Fruit fly (Drosophila melanogaster) whole organism, prepupa: ENCODE data around the gene CG13607.
A peak's percentile ranks its signal among the peaks of the same experiment; 100 is the strongest.

Experiments
- Blimp-1 ChIP-seq: fragments of 200-800 bp; sonication (Bioruptor generic); optimal IDR thresholded peaks from 3 replicates; lab custom pipeline; 2017; ENCODE audit warnings: missing biosample characterization, missing genetic modification characterization, mild to moderate bottlenecking, moderate library complexity, missing genetic modification reagents
- CG10631 ChIP-seq: fragments of 200-800 bp; sonication (Bioruptor generic); optimal IDR thresholded peaks from 2 replicates; lab custom pipeline; 2016; ENCODE audit warnings: missing biosample characterization, missing genetic modification characterization
- CG10669 ChIP-seq: fragments of 200-800 bp; sonication (Bioruptor generic); optimal IDR thresholded peaks from 3 replicates; lab custom pipeline; 2018; ENCODE audit warnings: missing biosample characterization, mild to moderate bottlenecking, missing genetic modification characterization, moderate library complexity
- CG11762 ChIP-seq: fragments of 200-800 bp; sonication (Bioruptor generic); optimal IDR thresholded peaks from 3 replicates; lab custom pipeline; 2016; ENCODE audit warnings: missing biosample characterization, missing genetic modification characterization; ENCODE audit not compliant: insufficient read depth
- CG11902 ChIP-seq: fragments of 200-800 bp; sonication (Bioruptor generic); optimal IDR thresholded peaks from 3 replicates; lab custom pipeline; 2016; ENCODE audit warnings: missing biosample characterization, missing genetic modification characterization
- CG15336 ChIP-seq: fragments of 200-800 bp; sonication (Bioruptor generic); IDR thresholded peaks from 2 replicates; pipeline ENCODE4 v1.3.6; 2022; ENCODE audit warnings: missing biosample characterization, missing genetic modification characterization
- CG1621 ChIP-seq: fragments of 200-800 bp; sonication (Bioruptor generic); optimal IDR thresholded peaks from 3 replicates; lab custom pipeline; 2018; ENCODE audit warnings: missing biosample characterization, mild to moderate bottlenecking, missing genetic modification characterization
- CG16779 ChIP-seq: fragments of 200-800 bp; sonication (Bioruptor generic); optimal IDR thresholded peaks from 3 replicates; lab custom pipeline; 2017; ENCODE audit warnings: missing biosample characterization, mild to moderate bottlenecking, missing genetic modification characterization
- CG3032 ChIP-seq: fragments of 200-800 bp; optimal IDR thresholded peaks from 2 replicates; lab custom pipeline; 2019; ENCODE audit warnings: missing biosample characterization, mild to moderate bottlenecking, missing genetic modification characterization, moderate library complexity
- CG32006 ChIP-seq: fragments of 200-800 bp; sonication (Bioruptor generic); optimal IDR thresholded peaks from 3 replicates; lab custom pipeline; 2017; ENCODE audit warnings: missing biosample characterization, mild to moderate bottlenecking, missing genetic modification characterization
- CG34406 ChIP-seq: fragments of 200-800 bp; sonication (Bioruptor generic); optimal IDR thresholded peaks from 3 replicates; lab custom pipeline; 2016; ENCODE audit warnings: missing biosample characterization, missing genetic modification characterization
- CG3919 ChIP-seq: fragments of 200-800 bp; sonication (Bioruptor generic); optimal IDR thresholded peaks from 3 replicates; lab custom pipeline; 2016; ENCODE audit warnings: missing biosample characterization, missing genetic modification characterization
- CG6163 ChIP-seq: fragments of 200-800 bp; sonication (Bioruptor generic); IDR thresholded peaks from 3 replicates; pipeline ENCODE4 v1.3.6; 2022; ENCODE audit warnings: missing biosample characterization, missing genetic modification characterization
- CG6792 ChIP-seq: fragments of 200-800 bp; sonication (Bioruptor generic); optimal IDR thresholded peaks from 3 replicates; lab custom pipeline; 2016; ENCODE audit warnings: missing biosample characterization, missing genetic modification characterization
- CG6808 ChIP-seq: fragments of 200-800 bp; sonication (Bioruptor generic); optimal IDR thresholded peaks from 3 replicates; lab custom pipeline; 2017; ENCODE audit warnings: missing biosample characterization, missing genetic modification characterization, mild to moderate bottlenecking, moderate library complexity, missing genetic modification reagents
- CG6854 ChIP-seq: fragments of 200-800 bp; sonication (Bioruptor generic); optimal IDR thresholded peaks from 2 replicates; lab custom pipeline; 2017; ENCODE audit warnings: missing biosample characterization, mild to moderate bottlenecking, missing genetic modification characterization
- CG8119 ChIP-seq: fragments of 200-800 bp; sonication (Bioruptor generic); IDR thresholded peaks from 3 replicates; pipeline ENCODE4 v1.3.6; 2022; ENCODE audit warnings: missing biosample characterization, missing genetic modification characterization
- CG8319 ChIP-seq: fragments of 200-800 bp; sonication (Bioruptor generic); optimal IDR thresholded peaks from 3 replicates; lab custom pipeline; 2016; ENCODE audit warnings: missing biosample characterization, missing genetic modification characterization
- CG8632 ChIP-seq: fragments of 200-800 bp; sonication (Bioruptor generic); optimal IDR thresholded peaks from 3 replicates; lab custom pipeline; 2016; ENCODE audit warnings: missing biosample characterization, missing genetic modification characterization
- CG9139 ChIP-seq: fragments of 200-800 bp; sonication (Bioruptor generic); optimal IDR thresholded peaks from 3 replicates; lab custom pipeline; 2017; ENCODE audit warnings: missing biosample characterization, mild to moderate bottlenecking, missing genetic modification characterization
- Eip75B ChIP-seq: fragments of 200-800 bp; sonication (Bioruptor generic); optimal IDR thresholded peaks from 3 replicates; lab custom pipeline; 2016; ENCODE audit warnings: missing biosample characterization, missing genetic modification characterization
- Eip78C ChIP-seq: fragments of 200-800 bp; sonication (Bioruptor generic); peaks from one replicate; lab custom pipeline; 2016; ENCODE audit warnings: missing biosample characterization, missing genetic modification characterization
- Eip93F ChIP-seq: fragments of 200-800 bp; sonication (Bioruptor generic); optimal IDR thresholded peaks from 2 replicates; lab custom pipeline; 2016; ENCODE audit warnings: missing biosample characterization, mild to moderate bottlenecking, missing genetic modification characterization
- Ets21C ChIP-seq: fragments of 200-800 bp; sonication (Bioruptor generic); optimal IDR thresholded peaks from 3 replicates; lab custom pipeline; 2016; ENCODE audit warnings: missing biosample characterization, missing genetic modification characterization
- Ets96B ChIP-seq: fragments of 200-800 bp; optimal IDR thresholded peaks from 2 replicates; lab custom pipeline; 2019; ENCODE audit warnings: missing biosample characterization, mild to moderate bottlenecking, missing genetic modification characterization, moderate library complexity
- Gug ChIP-seq: fragments of 200-800 bp; sonication (Bioruptor generic); IDR thresholded peaks from 2 replicates; pipeline ENCODE4 v1.3.6; 2022; ENCODE audit warnings: missing biosample characterization, missing genetic modification characterization
- Hr39 ChIP-seq: fragments of 200-800 bp; sonication (Bioruptor generic); optimal IDR thresholded peaks from 2 replicates; lab custom pipeline; 2016; ENCODE audit warnings: missing biosample characterization, missing genetic modification characterization
- Hr4 ChIP-seq: fragments of 200-800 bp; sonication (Bioruptor generic); optimal IDR thresholded peaks from 3 replicates; lab custom pipeline; 2016; ENCODE audit warnings: missing biosample characterization, missing genetic modification characterization
- Lpt ChIP-seq: fragments of 200-800 bp; sonication (Bioruptor generic); optimal IDR thresholded peaks from 3 replicates; lab custom pipeline; 2016; ENCODE audit warnings: missing biosample characterization, missing genetic modification characterization
- Met ChIP-seq: fragments of 200-800 bp; sonication (Bioruptor generic); optimal IDR thresholded peaks from 3 replicates; lab custom pipeline; 2016; ENCODE audit warnings: missing biosample characterization, missing genetic modification characterization
- Smox ChIP-seq: fragments of 200-800 bp; sonication (Bioruptor generic); optimal IDR thresholded peaks from 3 replicates; lab custom pipeline; 2016; ENCODE audit warnings: missing biosample characterization, missing genetic modification characterization
- Sox14 ChIP-seq: fragments of 200-800 bp; sonication (Bioruptor generic); optimal IDR thresholded peaks from 3 replicates; lab custom pipeline; 2016; ENCODE audit warnings: missing biosample characterization, missing genetic modification characterization
- Sox15 ChIP-seq: fragments of 200-800 bp; sonication (Bioruptor generic); optimal IDR thresholded peaks from 3 replicates; lab custom pipeline; 2016; ENCODE audit warnings: missing biosample characterization, missing genetic modification characterization
- achi ChIP-seq: fragments of 200-800 bp; sonication (Bioruptor generic); optimal IDR thresholded peaks from 3 replicates; lab custom pipeline; 2016; ENCODE audit warnings: missing biosample characterization, missing genetic modification characterization
- acj6 ChIP-seq: fragments of 200-800 bp; sonication (Bioruptor generic); optimal IDR thresholded peaks from 3 replicates; lab custom pipeline; 2016; ENCODE audit warnings: missing biosample characterization, missing genetic modification characterization
- cyc ChIP-seq: fragments of 200-800 bp; sonication (Bioruptor generic); optimal IDR thresholded peaks from 3 replicates; lab custom pipeline; 2016; ENCODE audit warnings: missing biosample characterization, missing genetic modification characterization
- dac ChIP-seq: fragments of 200-800 bp; sonication (Bioruptor generic); optimal IDR thresholded peaks from 2 replicates; lab custom pipeline; 2017; ENCODE audit warnings: missing biosample characterization, mild to moderate bottlenecking, missing genetic modification characterization
- dsx ChIP-seq: fragments of 200-800 bp; optimal IDR thresholded peaks from 3 replicates; lab custom pipeline; 2019; ENCODE audit warnings: missing biosample characterization, mild to moderate bottlenecking, missing genetic modification characterization, moderate library complexity; ENCODE audit not compliant: poor library complexity, severe bottlenecking
- eg ChIP-seq: fragments of 200-800 bp; sonication (Bioruptor generic); IDR thresholded peaks from 3 replicates; pipeline ENCODE4 v1.3.6; 2022; ENCODE audit warnings: missing biosample characterization, missing genetic modification characterization
- esn ChIP-seq: fragments of 200-800 bp; sonication (Bioruptor generic); optimal IDR thresholded peaks from 2 replicates; lab custom pipeline; 2016; ENCODE audit warnings: missing biosample characterization, mild to moderate bottlenecking, missing genetic modification characterization, moderate library complexity
- fd59A ChIP-seq: fragments of 200-800 bp; sonication (Bioruptor generic); optimal IDR thresholded peaks from 2 replicates; lab custom pipeline; 2017; ENCODE audit warnings: missing biosample characterization, mild to moderate bottlenecking, missing genetic modification characterization, missing genetic modification reagents
- fd85E ChIP-seq: fragments of 200-800 bp; sonication (Bioruptor generic); optimal IDR thresholded peaks from 3 replicates; lab custom pipeline; 2016; ENCODE audit warnings: missing biosample characterization, missing genetic modification characterization
- lz ChIP-seq: fragments of 200-800 bp; sonication (Bioruptor generic); optimal IDR thresholded peaks from 3 replicates; lab custom pipeline; 2016; ENCODE audit warnings: missing biosample characterization, missing genetic modification characterization
- net ChIP-seq: fragments of 200-800 bp; sonication (Bioruptor generic); optimal IDR thresholded peaks from 3 replicates; lab custom pipeline; 2016; ENCODE audit warnings: missing biosample characterization, missing genetic modification characterization
- salr ChIP-seq, 2 experiments: fragments of 200-800 bp; sonication (Bioruptor generic); optimal IDR thresholded peaks; 3 replicates each; lab custom pipeline; 2016 to 2018; ENCODE audit warnings: missing biosample characterization in 2 of 2, missing genetic modification characterization in 2 of 2, mild to moderate bottlenecking in 1 of 2
- spab ChIP-seq: fragments of 200-800 bp; sonication (Bioruptor generic); optimal IDR thresholded peaks from 2 replicates; lab custom pipeline; 2017; ENCODE audit warnings: missing biosample characterization, mild to moderate bottlenecking, missing genetic modification characterization, missing genetic modification reagents
- ss ChIP-seq, 2 experiments: fragments of 200-800 bp; sonication (Bioruptor generic); optimal IDR thresholded peaks; 2 replicates in 1 of 2; 3 replicates in 1 of 2; lab custom pipeline; 2017 to 2018; ENCODE audit warnings: mild to moderate bottlenecking in 2 of 2, missing biosample characterization in 2 of 2, missing genetic modification characterization in 2 of 2, moderate library complexity in 1 of 2
- topi ChIP-seq: fragments of 200-800 bp; sonication (Bioruptor generic); optimal IDR thresholded peaks from 3 replicates; lab custom pipeline; 2016; ENCODE audit warnings: missing biosample characterization, missing genetic modification characterization

CG13607 gene

DNA sequence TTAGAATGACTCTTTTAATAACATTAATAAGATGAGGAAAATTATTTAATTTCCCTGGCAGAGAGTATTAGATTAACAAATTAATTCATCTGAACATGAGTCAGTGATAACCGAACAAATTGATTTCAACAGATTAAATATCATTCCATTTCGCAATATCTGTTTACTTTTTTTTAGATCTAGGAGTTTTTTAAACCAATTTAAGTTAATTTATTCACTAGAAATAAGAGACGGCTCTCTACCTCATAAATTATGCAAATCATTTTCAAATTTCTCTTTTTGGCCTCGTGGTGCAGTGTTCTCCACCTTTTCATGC is 3.1 kb downstream of the CG13607 start, which contains the start of gene Root:
Gene Root, plus strand, starts transcription at position 217 of the 316 bp plus-strand sequence.
- TF ChIP-seq Sox14 (GFP tag; lab: Kevin White, UChicago): no peak
- TF ChIP-seq CG10669 (GFP tag; lab: Kevin White, UChicago): no peak

DNA sequence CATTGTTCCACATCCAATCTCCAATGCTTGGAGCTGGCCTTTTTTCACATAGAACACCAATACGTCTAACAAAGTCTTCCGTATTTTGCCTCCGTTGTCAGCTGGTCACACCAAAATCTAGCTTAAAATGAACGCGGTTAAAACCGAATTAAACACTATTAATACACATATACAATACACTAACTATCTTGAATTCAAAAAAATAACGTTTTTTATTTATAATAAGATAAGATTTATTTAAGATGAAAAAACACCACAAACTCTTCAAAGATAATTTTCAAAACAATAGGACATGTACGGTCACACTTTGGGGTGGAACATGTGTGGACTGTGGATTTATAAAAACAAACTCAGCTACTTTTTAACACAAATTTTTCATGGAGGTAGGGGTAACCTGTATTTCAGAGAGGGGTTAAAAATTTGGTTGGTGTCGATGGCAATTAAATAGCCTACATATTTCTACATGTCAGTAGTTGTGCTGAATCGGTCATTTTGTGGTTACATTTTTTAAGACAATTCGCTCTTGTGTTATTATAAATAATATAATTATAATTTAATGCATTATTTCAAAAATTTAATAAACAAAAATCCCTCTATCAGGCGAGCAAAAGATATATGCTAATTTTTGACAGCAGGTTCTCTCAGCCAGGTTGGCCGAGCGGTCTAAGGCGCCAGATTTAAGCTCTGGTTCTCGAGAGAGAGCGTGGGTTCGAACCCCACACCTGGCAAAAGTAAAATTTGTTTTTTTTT is 3.6 kb downstream of the CG13607 start, which contains the start of gene CG13605:
Gene CG13605, minus strand, starts transcription at position 70 of the 750 bp plus-strand sequence.
- peak; percentile 65 for TF ChIP-seq Smox (GFP tag; lab: Kevin White, UChicago)
- peak; percentile 71 for TF ChIP-seq Met (GFP tag; lab: Kevin White, UChicago)
- peak; percentile 25 for TF ChIP-seq dac
- TF ChIP-seq CG8319 (GFP tag; lab: Kevin White, UChicago): peak; percentile 40
- TF ChIP-seq CG10669 (GFP tag; lab: Kevin White, UChicago): peak; percentile 33
- TF ChIP-seq CG6854 (GFP tag; lab: Kevin White, UChicago): peak; percentile 69
- TF ChIP-seq esn: peak; percentile 79
- TF ChIP-seq ss (GFP tag; optimal IDR thresholded peaks at IDR 0.05; lab: Kevin White, UChicago): peak; percentile 35 to 51
- TF ChIP-seq salr (GFP tag; optimal IDR thresholded peaks at IDR 0.05; lab: Kevin White, UChicago): peak in 1 of 2 experiments; percentile 5
- TF ChIP-seq achi: peak; percentile 70
- TF ChIP-seq Gug (GFP tag; lab: Robert Waterston, UW): peak; percentile 44
- no peak for TF ChIP-seq spab
- peak; percentile 73 for TF ChIP-seq acj6
- peak; percentile 51 for TF ChIP-seq Eip75B (GFP tag; lab: Kevin White, UChicago)
- TF ChIP-seq CG3919 (GFP tag; lab: Kevin White, UChicago): peak; percentile 78
- TF ChIP-seq Ets21C (GFP tag; lab: Kevin White, UChicago): peak; percentile 37
- peak; percentile 48 for TF ChIP-seq Ets96B (tag; lab: Kevin White, UChicago)
- peak; percentile 66 for TF ChIP-seq CG32006 (GFP tag; lab: Kevin White, UChicago)
- no peak for TF ChIP-seq CG11902
- peak; percentile 62 for TF ChIP-seq CG8632 (GFP tag; lab: Kevin White, UChicago)
- peak; percentile 40 for TF ChIP-seq fd85E (GFP tag; lab: Kevin White, UChicago)
- TF ChIP-seq dsx (GFP tag; lab: Kevin White, UChicago): peak; percentile 81
- TF ChIP-seq fd59A: no peak
- peak; percentile 55 for TF ChIP-seq CG10631
- no peak for TF ChIP-seq CG9139 (GFP tag; lab: Kevin White, UChicago)
- TF ChIP-seq CG6792 (GFP tag; lab: Kevin White, UChicago): peak; percentile 56
- peak; percentile 91 for TF ChIP-seq Eip78C (GFP tag; lab: Kevin White, UChicago)
- TF ChIP-seq CG1621 (tag; lab: Kevin White, UChicago): no peak
- peak; percentile 60 for TF ChIP-seq CG3032 (tag; lab: Kevin White, UChicago)
- peak; percentile 60; the same call in 2 of the 3 replicates for TF ChIP-seq CG6163
- peak; percentile 33 for TF ChIP-seq Lpt (GFP tag; lab: Kevin White, UChicago)
- peak; percentile 53 for TF ChIP-seq lz
- peak; percentile 66 for TF ChIP-seq CG34406 (GFP tag; lab: Kevin White, UChicago)
- peak; percentile 73 for TF ChIP-seq topi (GFP tag; lab: Kevin White, UChicago)
- peak; percentile 72 for TF ChIP-seq net
- TF ChIP-seq Sox15 (GFP tag; lab: Kevin White, UChicago): peak; percentile 25
- TF ChIP-seq eg: peak; percentile 82
- peak; percentile 41 for TF ChIP-seq Sox14 (GFP tag; lab: Kevin White, UChicago)
- TF ChIP-seq CG6808 (GFP tag; lab: Kevin White, UChicago): peak; percentile 24
- TF ChIP-seq CG16779 (tag; lab: Kevin White, UChicago): peak; percentile 35
- TF ChIP-seq Hr39 (GFP tag; lab: Kevin White, UChicago): peak; percentile 67
- peak; percentile 78; the same call in 2 of the 3 replicates for TF ChIP-seq CG8119 (GFP tag; lab: Robert Waterston, UW)
- peak; percentile 81 for TF ChIP-seq CG15336 (GFP tag; lab: Robert Waterston, UW)
- peak; percentile 63 for TF ChIP-seq cyc (GFP tag; lab: Kevin White, UChicago)
- TF ChIP-seq CG11762 (GFP tag; lab: Kevin White, UChicago): peak; percentile 53
- TF ChIP-seq Blimp-1: peak; percentile 18
- TF ChIP-seq Eip93F (GFP tag; lab: Kevin White, UChicago): peak; percentile 60
- peak; percentile 71 for TF ChIP-seq Hr4 (GFP tag; lab: Kevin White, UChicago)
